Worm (Caenorhabditis elegans) whole organism, L2 larva: ENCODE results near the gene F58D2.4.

Source experiments
- R02D3.7 ChIP-seq: fragments of 150-350 bp; optimal IDR thresholded peaks from 2 replicates; lab custom pipeline; 2014; ENCODE audit warnings: missing biosample characterization, missing genetic modification characterization
- Y55F3AM.14 ChIP-seq: fragments of 200-800 bp; sonication (Bioruptor generic); optimal IDR thresholded peaks from 2 replicates; lab custom pipeline; 2018; ENCODE audit warnings: mild to moderate bottlenecking, missing genetic modification characterization, missing compliant biosample characterization
- ZK546.5 ChIP-seq: sonication (generic microtip); optimal IDR thresholded peaks from 2 replicates; lab custom pipeline; 2017; ENCODE audit warnings: missing biosample characterization, missing genetic modification characterization
- alr-1 ChIP-seq: fragments of 150-350 bp; optimal IDR thresholded peaks from 2 replicates; lab custom pipeline; 2014; ENCODE audit warnings: missing biosample characterization, missing genetic modification characterization
- blmp-1 ChIP-seq: sonication (generic microtip); optimal IDR thresholded peaks from 2 replicates; lab custom pipeline; 2017; ENCODE audit warnings: missing genetic modification characterization, mild to moderate bottlenecking, missing compliant biosample characterization, antibody characterized with exemption, moderate library complexity; ENCODE audit not compliant: insufficient read depth
- ceh-16 ChIP-seq: fragments of 150-350 bp; optimal IDR thresholded peaks from 2 replicates; lab custom pipeline; 2014; ENCODE audit warnings: missing biosample characterization, missing genetic modification characterization
- ceh-82 ChIP-seq: fragments of 150-350 bp; optimal IDR thresholded peaks from 2 replicates; lab custom pipeline; 2014; ENCODE audit warnings: missing biosample characterization, missing genetic modification characterization
- crh-2 ChIP-seq: sonication (generic microtip); optimal IDR thresholded peaks from 2 replicates; lab custom pipeline; 2017; ENCODE audit warnings: missing biosample characterization, missing genetic modification characterization
- dmd-4 ChIP-seq: sonication (generic microtip); optimal IDR thresholded peaks from 2 replicates; lab custom pipeline; 2017; ENCODE audit warnings: missing biosample characterization, missing genetic modification characterization
- egl-27 ChIP-seq: sonication (generic microtip); optimal IDR thresholded peaks from 3 replicates; lab custom pipeline; 2017; ENCODE audit warnings: missing biosample characterization, missing genetic modification reagents, missing genetic modification characterization
- elt-1 ChIP-seq: fragments of 150-350 bp; optimal IDR thresholded peaks from 2 replicates; lab custom pipeline; 2014; ENCODE audit warnings: missing biosample characterization, missing genetic modification characterization
- elt-3 ChIP-seq: sonication (generic microtip); optimal IDR thresholded peaks from 2 replicates; lab custom pipeline; 2017; ENCODE audit warnings: missing biosample characterization, missing genetic modification characterization
- lin-13 ChIP-seq: fragments of 150-350 bp; optimal IDR thresholded peaks from 2 replicates; lab custom pipeline; 2014; ENCODE audit warnings: missing biosample characterization, missing genetic modification reagents, missing genetic modification characterization
- lin-39 ChIP-seq: fragments of 150-350 bp; optimal IDR thresholded peaks from 2 replicates; lab custom pipeline; 2014; ENCODE audit warnings: missing biosample characterization, missing genetic modification reagents, missing genetic modification characterization
- lsy-2 ChIP-seq, 2 experiments: fragments of 150-350 bp in 1 of 2; sonication (generic microtip) in 1 of 2; optimal IDR thresholded peaks; 2 replicates each; lab custom pipeline; 2014 to 2017; ENCODE audit warnings: missing biosample characterization in 2 of 2, missing genetic modification characterization in 2 of 2
- nhr-10 ChIP-seq: sonication (generic microtip); optimal IDR thresholded peaks from 2 replicates; lab custom pipeline; 2017; ENCODE audit warnings: missing biosample characterization, missing genetic modification characterization
- nhr-11 ChIP-seq: fragments of 150-350 bp; optimal IDR thresholded peaks from 2 replicates; lab custom pipeline; 2014; ENCODE audit warnings: missing biosample characterization, missing genetic modification characterization
- nhr-12 ChIP-seq: fragments of 150-350 bp; optimal IDR thresholded peaks from 2 replicates; lab custom pipeline; 2014; ENCODE audit warnings: missing biosample characterization, missing genetic modification characterization
- nhr-129 ChIP-seq: fragments of 150-350 bp; optimal IDR thresholded peaks from 2 replicates; lab custom pipeline; 2014; ENCODE audit warnings: missing biosample characterization, missing genetic modification characterization
- nhr-21 ChIP-seq: fragments of 150-350 bp; optimal IDR thresholded peaks from 2 replicates; lab custom pipeline; 2014; ENCODE audit warnings: missing biosample characterization, missing genetic modification characterization
- nhr-23 ChIP-seq: fragments of 150-350 bp; optimal IDR thresholded peaks from 2 replicates; lab custom pipeline; 2014; ENCODE audit warnings: missing biosample characterization, missing genetic modification reagents, missing genetic modification characterization
- nhr-237 ChIP-seq: fragments of 150-350 bp; optimal IDR thresholded peaks from 2 replicates; lab custom pipeline; 2014; ENCODE audit warnings: missing biosample characterization, missing genetic modification characterization
- peb-1 ChIP-seq: fragments of 150-350 bp; optimal IDR thresholded peaks from 2 replicates; lab custom pipeline; 2014; ENCODE audit warnings: missing biosample characterization, missing genetic modification characterization
- sma-3 ChIP-seq: sonication (generic microtip); optimal IDR thresholded peaks from 2 replicates; lab custom pipeline; 2016; ENCODE audit warnings: missing genetic modification reagents, missing genetic modification characterization, missing compliant biosample characterization
- sma-9 ChIP-seq, 2 experiments: fragments of 150-350 bp in 1 of 2; sonication (generic microtip) in 1 of 2; optimal IDR thresholded peaks; 2 replicates each; lab custom pipeline; 2014 to 2016; ENCODE audit warnings: missing genetic modification characterization in 2 of 2, mild to moderate bottlenecking in 1 of 2, missing biosample characterization in 1 of 2, missing compliant biosample characterization in 1 of 2, missing genetic modification reagents in 1 of 2, moderate library complexity in 1 of 2
- snpc-4 ChIP-seq: fragments of 150-350 bp; optimal IDR thresholded peaks from 2 replicates; lab custom pipeline; 2014; ENCODE audit warnings: missing biosample characterization, missing genetic modification characterization
- unc-55 ChIP-seq: fragments of 150-350 bp; sonication (generic microtip); optimal IDR thresholded peaks from 3 replicates; lab custom pipeline; 2014; ENCODE audit warnings: missing biosample characterization, missing genetic modification reagents, missing genetic modification characterization
- unc-62 ChIP-seq: fragments of 150-350 bp; optimal IDR thresholded peaks from 2 replicates; lab custom pipeline; 2014; ENCODE audit warnings: missing biosample characterization, missing genetic modification reagents, missing genetic modification characterization
- zag-1 ChIP-seq: fragments of 150-350 bp; optimal IDR thresholded peaks from 2 replicates; lab custom pipeline; 2014; ENCODE audit warnings: missing biosample characterization, missing genetic modification characterization
- ztf-1 ChIP-seq: fragments of 200-800 bp; sonication (Bioruptor generic); conservative IDR thresholded peaks from 2 replicates; pipeline ENCODE4 v1.3.6; 2022; ENCODE audit warnings: missing genetic modification characterization, missing compliant biosample characterization
- ztf-11 ChIP-seq: sonication (generic microtip); optimal IDR thresholded peaks from 2 replicates; lab custom pipeline; 2017; ENCODE audit warnings: missing biosample characterization, missing genetic modification characterization
- ztf-4 ChIP-seq: fragments of 150-350 bp; optimal IDR thresholded peaks from 2 replicates; lab custom pipeline; 2014; ENCODE audit warnings: missing biosample characterization, missing genetic modification characterization

F58D2.4 gene

ce11 chrIV:13180723-13181122 lies 8.1 kb downstream of the F58D2.4 start, which contains the start of gene F58D2.3:
Gene F58D2.3 (minus strand): TSS chrIV:13180823.
- TF ChIP-seq nhr-237 (tag; lab: Kevin White, UChicago) (no peak), nhr-10 (tag; lab: Kevin White, UChicago) (no peak), elt-1 (tag; lab: Kevin White, UChicago) (no peak)

- TF ChIP-seq nhr-129, result peak; percentile 31
- TF ChIP-seq egl-27, result no peak
- TF ChIP-seq sma-3, result no peak
These were observed 9.6 kb downstream of the F58D2.4 start, which contains the start of gene lev-1 for ce11 chrIV:13179295-13179694. Gene lev-1 (minus strand): TSS chrIV:13179395.

- TF ChIP-seq blmp-1 (tag; lab: Kevin White, UChicago), result no peak
- no peak for TF ChIP-seq nhr-11 (tag; lab: Kevin White, UChicago)
- TF ChIP-seq lsy-2 (tag; optimal IDR thresholded peaks at IDR 0.05; lab: Kevin White, UChicago), result no peak
- no peak for TF ChIP-seq snpc-4
- TF ChIP-seq R02D3.7 (tag; lab: Kevin White, UChicago), result no peak
- TF ChIP-seq ZK546.5 (tag; lab: Kevin White, UChicago), result no peak
- TF ChIP-seq ztf-1 (GFP tag; lab: Robert Waterston, UW), result no peak
- no peak for TF ChIP-seq lin-39 (tag; lab: Kevin White, UChicago)
- TF ChIP-seq Y55F3AM.14 (GFP tag; lab: Kevin White, UChicago), result no peak
- no peak for TF ChIP-seq nhr-21
- TF ChIP-seq sma-9 (GFP tag; optimal IDR thresholded peaks at IDR 0.05; lab: Kevin White, UChicago), result no peak
- no peak for TF ChIP-seq sma-9 (tag; optimal IDR thresholded peaks at IDR 0.05; lab: Kevin White, UChicago)
- TF ChIP-seq alr-1 (tag; lab: Kevin White, UChicago), result no peak
- no peak for TF ChIP-seq nhr-129
These were observed 15.5 kb downstream of the F58D2.4 start for ce11 chrIV:13173359-13173758.

ce11 chrIV:13170241-13170640 lies 18.6 kb downstream of the F58D2.4 start, which contains the start of gene nas-14:
Gene nas-14 (plus strand): TSS chrIV:13170541.
- TF ChIP-seq nhr-129 (no peak), crh-2 (tag; lab: Kevin White, UChicago) (no peak), dmd-4 (no peak), zag-1 (tag; lab: Kevin White, UChicago) (no peak), sma-3 (no peak), unc-55 (GFP tag; lab: Kevin White, UChicago) (no peak), lin-13 (GFP tag; lab: Kevin White, UChicago) (no peak), ztf-4 (tag; lab: Kevin White, UChicago) (no peak), elt-1 (tag; lab: Kevin White, UChicago) (no peak), alr-1 (tag; lab: Kevin White, UChicago) (no peak)

ce11 chrIV:13167534-13167933 lies 21.3 kb downstream of the F58D2.4 start:
- TF ChIP-seq ztf-11 (tag; lab: Kevin White, UChicago) (no peak), ceh-16 (tag; lab: Kevin White, UChicago) (no peak)

ce11 chrIV:13165181-13165580 lies 23.7 kb downstream of the F58D2.4 start, which contains the start of gene scl-14:
Gene scl-14 (plus strand): TSS chrIV:13165481.
- TF ChIP-seq elt-3 (tag; lab: Kevin White, UChicago) (no peak), crh-2 (tag; lab: Kevin White, UChicago) (no peak), sma-9 (GFP tag; optimal IDR thresholded peaks at IDR 0.05; lab: Kevin White, UChicago) (no peak), sma-9 (tag; optimal IDR thresholded peaks at IDR 0.05; lab: Kevin White, UChicago) (no peak), nhr-12 (tag; lab: Kevin White, UChicago) (no peak), nhr-23 (tag; lab: Kevin White, UChicago) (no peak), lsy-2 (tag; optimal IDR thresholded peaks at IDR 0.05; lab: Kevin White, UChicago) (no peak), unc-62 (GFP tag; lab: Kevin White, UChicago) (no peak), lin-39 (tag; lab: Kevin White, UChicago) (no peak), sma-3 (no peak), peb-1 (tag; lab: Kevin White, UChicago) (no peak), nhr-237 (tag; lab: Kevin White, UChicago) (no peak), ceh-82 (tag; lab: Kevin White, UChicago) (no peak)
